Worm (Caenorhabditis elegans) whole organism, L1 larva: Measurements from ENCODE around the gene mboa-2.

Experiments used
- F16B12.6 ChIP-seq: fragments of 150-350 bp; optimal IDR thresholded peaks from 2 replicates; lab custom pipeline; 2014; ENCODE audit warnings: missing biosample characterization, missing genetic modification characterization
- Y116A8C.19 ChIP-seq: sonication (generic microtip); optimal IDR thresholded peaks from 2 replicates; lab custom pipeline; 2016; ENCODE audit warnings: missing compliant biosample characterization, missing genetic modification characterization, borderline replicate concordance
- aly-2 ChIP-seq: fragments of 150-350 bp; optimal IDR thresholded peaks from 2 replicates; lab custom pipeline; 2014; ENCODE audit warnings: missing biosample characterization, missing genetic modification characterization
- ceh-63 ChIP-seq: fragments of 200-800 bp; sonication (Bioruptor generic); optimal IDR thresholded peaks from 2 replicates; lab custom pipeline; 2018; ENCODE audit warnings: mild to moderate bottlenecking, missing genetic modification characterization, missing compliant biosample characterization
- ceh-82 ChIP-seq, 3 experiments: fragments of 150-350 bp in 1 of 3; sonication (generic microtip) in 2 of 3; optimal IDR thresholded peaks; 2 replicates each; lab custom pipeline; 2014 to 2017; ENCODE audit warnings: missing biosample characterization in 3 of 3, missing genetic modification characterization in 3 of 3
- ces-1 ChIP-seq: fragments of 150-350 bp; optimal IDR thresholded peaks from 2 replicates; lab custom pipeline; 2014; ENCODE audit warnings: missing biosample characterization, missing genetic modification reagents, missing genetic modification characterization
- dsc-1 ChIP-seq: sonication (generic microtip); optimal IDR thresholded peaks from 2 replicates; lab custom pipeline; 2016; ENCODE audit warnings: mild to moderate bottlenecking, missing genetic modification characterization, missing compliant biosample characterization
- efl-1 ChIP-seq, 4 experiments: fragments of 150-350 bp; optimal IDR thresholded peaks in 3 of 4; peaks in 1 of 4; 1 replicate in 1 of 4; 2 replicates in 3 of 4; lab custom pipeline; 2014; ENCODE audit warnings: missing biosample characterization in 2 of 4, missing genetic modification characterization in 2 of 4, missing genetic modification reagents in 2 of 4
- egl-13 ChIP-seq: sonication (generic microtip); optimal IDR thresholded peaks from 2 replicates; lab custom pipeline; 2016; ENCODE audit warnings: missing genotype, missing genetic modification reagents, missing genetic modification characterization, missing compliant biosample characterization
- egl-27 ChIP-seq, 2 experiments: fragments of 150-350 bp in 1 of 2; sonication (generic microtip); optimal IDR thresholded peaks; 3 replicates each; lab custom pipeline; 2017 to 2018; ENCODE audit warnings: missing biosample characterization in 2 of 2, missing genetic modification characterization in 2 of 2, missing genetic modification reagents in 2 of 2
- elt-2 ChIP-seq: sonication (generic microtip); optimal IDR thresholded peaks from 2 replicates; lab custom pipeline; 2016; ENCODE audit warnings: missing genetic modification characterization, mild to moderate bottlenecking, inconsistent platforms, missing compliant biosample characterization, missing genetic modification reagents
- elt-3 ChIP-seq, 6 experiments: fragments of 150-350 bp in 1 of 6; sonication (generic microtip); optimal IDR thresholded peaks; 2 replicates each; lab custom pipeline; 2017 to 2018; ENCODE audit warnings: missing biosample characterization in 6 of 6, missing genetic modification characterization in 6 of 6, inconsistent platforms in 1 of 6
- ets-5 ChIP-seq: fragments of 200-800 bp; sonication (Bioruptor generic); IDR thresholded peaks from 2 replicates; pipeline ENCODE4 v1.3.6; 2022; ENCODE audit warnings: missing genetic modification characterization, missing compliant biosample characterization
- fkh-10 ChIP-seq: sonication (generic microtip); optimal IDR thresholded peaks from 2 replicates; lab custom pipeline; 2017; ENCODE audit warnings: missing biosample characterization, missing genetic modification reagents, missing genetic modification characterization
- fos-1 ChIP-seq: fragments of 150-350 bp; optimal IDR thresholded peaks from 2 replicates; lab custom pipeline; 2014; ENCODE audit warnings: missing biosample characterization, missing genetic modification characterization
- irx-1 ChIP-seq: sonication (generic microtip); optimal IDR thresholded peaks from 2 replicates; lab custom pipeline; 2016; ENCODE audit warnings: missing genetic modification characterization, missing compliant biosample characterization
- jun-1 ChIP-seq: fragments of 150-350 bp; optimal IDR thresholded peaks from 2 replicates; lab custom pipeline; 2014; ENCODE audit warnings: missing biosample characterization, missing genetic modification reagents, missing genetic modification characterization
- lin-14 ChIP-seq: fragments of 200-800 bp; sonication (Bioruptor generic); optimal IDR thresholded peaks from 2 replicates; lab custom pipeline; 2018; ENCODE audit warnings: mild to moderate bottlenecking, missing genetic modification characterization, moderate library complexity, missing compliant biosample characterization
- lin-15B ChIP-seq: fragments of 150-350 bp; sonication (generic microtip); optimal IDR thresholded peaks from 3 replicates; lab custom pipeline; 2014; ENCODE audit warnings: missing biosample characterization, missing genetic modification characterization
- lin-35 ChIP-seq, 2 experiments: fragments of 150-350 bp; optimal IDR thresholded peaks; 2 replicates each; lab custom pipeline; 2014; ENCODE audit warnings: missing biosample characterization in 2 of 2, missing genetic modification characterization in 2 of 2, missing genetic modification reagents in 2 of 2
- lsy-2 ChIP-seq, 2 experiments: fragments of 150-350 bp; optimal IDR thresholded peaks; 2 replicates each; lab custom pipeline; 2014; ENCODE audit warnings: missing biosample characterization in 2 of 2, missing genetic modification characterization in 2 of 2
- mab-9 ChIP-seq: fragments of 200-800 bp; sonication (Bioruptor generic); IDR thresholded peaks from 2 replicates; pipeline ENCODE4 v1.3.6; 2022; ENCODE audit warnings: missing genetic modification reagents, missing genetic modification characterization, missing compliant biosample characterization
- nhr-11 ChIP-seq: fragments of 150-350 bp; optimal IDR thresholded peaks from 2 replicates; lab custom pipeline; 2014; ENCODE audit warnings: missing biosample characterization, missing genetic modification characterization
- nhr-20 ChIP-seq: sonication (generic microtip); optimal IDR thresholded peaks from 2 replicates; lab custom pipeline; 2016; ENCODE audit warnings: mild to moderate bottlenecking, missing genetic modification characterization, missing compliant biosample characterization
- nhr-28 ChIP-seq: fragments of 150-350 bp; optimal IDR thresholded peaks from 2 replicates; lab custom pipeline; 2014; ENCODE audit warnings: missing biosample characterization, missing genetic modification characterization
- nhr-47 ChIP-seq: sonication (generic microtip); optimal IDR thresholded peaks from 2 replicates; lab custom pipeline; 2016; ENCODE audit warnings: mild to moderate bottlenecking, missing genetic modification characterization, moderate library complexity, missing compliant biosample characterization
- nhr-77 ChIP-seq: fragments of 150-350 bp; optimal IDR thresholded peaks from 2 replicates; lab custom pipeline; 2014; ENCODE audit warnings: missing biosample characterization, missing genetic modification characterization
- nhr-90 ChIP-seq: sonication (generic microtip); optimal IDR thresholded peaks from 2 replicates; lab custom pipeline; 2016; ENCODE audit warnings: mild to moderate bottlenecking, missing genetic modification characterization, missing compliant biosample characterization; ENCODE audit not compliant: poor library complexity
- pag-3 ChIP-seq: sonication (generic microtip); optimal IDR thresholded peaks from 2 replicates; lab custom pipeline; 2017; ENCODE audit warnings: missing genetic modification characterization, mild to moderate bottlenecking, missing compliant biosample characterization, antibody characterized with exemption, borderline replicate concordance; ENCODE audit not compliant: insufficient read depth
- pqm-1 ChIP-seq: sonication (generic microtip); optimal IDR thresholded peaks from 3 replicates; lab custom pipeline; 2017; ENCODE audit warnings: missing biosample characterization, missing genetic modification characterization
- rnt-1 ChIP-seq: sonication (generic microtip); optimal IDR thresholded peaks from 2 replicates; lab custom pipeline; 2016; ENCODE audit warnings: mild to moderate bottlenecking, missing genetic modification characterization, moderate library complexity, missing compliant biosample characterization
- skn-1 ChIP-seq: fragments of 150-350 bp; optimal IDR thresholded peaks from 2 replicates; lab custom pipeline; 2014; ENCODE audit warnings: missing biosample characterization, missing genetic modification characterization
- sptf-1 ChIP-seq: fragments of 150-350 bp; optimal IDR thresholded peaks from 2 replicates; lab custom pipeline; 2014; ENCODE audit warnings: missing biosample characterization, missing genetic modification characterization
- unc-130 ChIP-seq: fragments of 150-350 bp; optimal IDR thresholded peaks from 2 replicates; lab custom pipeline; 2017; ENCODE audit warnings: missing biosample characterization, missing genetic modification characterization, inconsistent platforms
- unc-30 ChIP-seq: sonication (generic microtip); optimal IDR thresholded peaks from 2 replicates; lab custom pipeline; 2017; ENCODE audit warnings: missing biosample characterization, missing genetic modification characterization
- unc-98 ChIP-seq: fragments of 200-800 bp; sonication (Bioruptor generic); IDR thresholded peaks from 2 replicates; pipeline ENCODE4 v1.3.6; 2022; ENCODE audit warnings: missing genetic modification characterization, missing compliant biosample characterization
- vab-15 ChIP-seq: sonication (generic microtip); optimal IDR thresholded peaks from 2 replicates; lab custom pipeline; 2017; ENCODE audit warnings: missing genotype, mild to moderate bottlenecking, missing genetic modification characterization, missing compliant biosample characterization
- xbp-1 ChIP-seq: sonication (generic microtip); optimal IDR thresholded peaks from 2 replicates; lab custom pipeline; 2016; ENCODE audit warnings: missing genetic modification characterization, missing compliant biosample characterization
- zag-1 ChIP-seq: fragments of 150-350 bp; optimal IDR thresholded peaks from 2 replicates; lab custom pipeline; 2014; ENCODE audit warnings: missing biosample characterization, missing genetic modification characterization
- zip-4 ChIP-seq: fragments of 200-800 bp; sonication (Bioruptor generic); optimal IDR thresholded peaks from 2 replicates; lab custom pipeline; 2018; ENCODE audit warnings: mild to moderate bottlenecking, missing genetic modification characterization, moderate library complexity, missing compliant biosample characterization
- ztf-11 ChIP-seq, 2 experiments: sonication (generic microtip); optimal IDR thresholded peaks; 2 replicates each; lab custom pipeline; 2016 to 2017; ENCODE audit warnings: missing genetic modification characterization in 2 of 2, missing biosample characterization in 1 of 2, missing compliant biosample characterization in 1 of 2
- ztf-4 ChIP-seq: fragments of 150-350 bp; optimal IDR thresholded peaks from 2 replicates; lab custom pipeline; 2014; ENCODE audit warnings: missing biosample characterization, missing genetic modification characterization

The mboa-2 gene

ce11 chrV:11122466-11122865, at the start of gene mboa-2 (continued):
- TF ChIP-seq nhr-28 (tag; lab: Kevin White, UChicago): no peak
- TF ChIP-seq elt-3 (tag; optimal IDR thresholded peaks at IDR 0.05; lab: Kevin White, UChicago): no peak
- TF ChIP-seq lin-35 (GFP tag; optimal IDR thresholded peaks at IDR 0.05; lab: Kevin White, UChicago): peak in 1 of 2 experiments; percentile 13
- TF ChIP-seq sptf-1 (tag; lab: Kevin White, UChicago): no peak
- no peak for TF ChIP-seq lin-15B (tag; lab: Kevin White, UChicago)
- TF ChIP-seq lsy-2 (tag; optimal IDR thresholded peaks at IDR 0.05; lab: Kevin White, UChicago): peak; percentile 29 to 38
- no peak for TF ChIP-seq nhr-77
- no peak for TF ChIP-seq dsc-1 (tag; lab: Kevin White, UChicago)
- no peak for TF ChIP-seq ces-1 (GFP tag; lab: Kevin White, UChicago)
- no peak for TF ChIP-seq egl-27 (tag; optimal IDR thresholded peaks at IDR 0.05; lab: Kevin White, UChicago)
- no peak for TF ChIP-seq ets-5 (GFP tag; lab: Robert Waterston, UW)
- no peak for TF ChIP-seq F16B12.6 (tag; lab: Kevin White, UChicago)
- no peak for TF ChIP-seq nhr-11 (tag; lab: Kevin White, UChicago)
- no peak for TF ChIP-seq unc-130 (tag; lab: Kevin White, UChicago)
- TF ChIP-seq aly-2 (tag; lab: Kevin White, UChicago): peak; percentile 45
- no peak for TF ChIP-seq vab-15 (tag; lab: Kevin White, UChicago)
- no peak for TF ChIP-seq jun-1 (tag; lab: Kevin White, UChicago)
- TF ChIP-seq unc-98 (GFP tag; lab: Robert Waterston, UW): no peak
- TF ChIP-seq ceh-82 (tag; optimal IDR thresholded peaks at IDR 0.05; lab: Kevin White, UChicago): no peak
- TF ChIP-seq skn-1 (tag; lab: Kevin White, UChicago): no peak
- TF ChIP-seq ztf-4: peak; percentile 2
- peak; percentile 46 for TF ChIP-seq nhr-20 (tag; lab: Kevin White, UChicago)
- no peak for TF ChIP-seq efl-1 (optimal IDR thresholded peaks at IDR 0.05; lab: Kevin White, UChicago)
- peak in 1 of 2 experiments; percentile 64 for TF ChIP-seq efl-1 (GFP tag; optimal IDR thresholded peaks at IDR 0.05 in 1 of 2; lab: Kevin White, UChicago)
- TF ChIP-seq xbp-1 (tag; lab: Kevin White, UChicago): no peak
- peak; percentile 64 for TF ChIP-seq nhr-90
- TF ChIP-seq elt-2 (tag; lab: Kevin White, UChicago): peak; percentile 31
- TF ChIP-seq lin-14 (GFP tag; lab: Kevin White, UChicago): peak; percentile 21
- TF ChIP-seq nhr-47 (tag; lab: Kevin White, UChicago): peak; percentile 16
- TF ChIP-seq mab-9 (GFP tag; lab: Robert Waterston, UW): no peak
- no peak for TF ChIP-seq pqm-1
- TF ChIP-seq, all 84 proteins: peak for 19

DNA sequence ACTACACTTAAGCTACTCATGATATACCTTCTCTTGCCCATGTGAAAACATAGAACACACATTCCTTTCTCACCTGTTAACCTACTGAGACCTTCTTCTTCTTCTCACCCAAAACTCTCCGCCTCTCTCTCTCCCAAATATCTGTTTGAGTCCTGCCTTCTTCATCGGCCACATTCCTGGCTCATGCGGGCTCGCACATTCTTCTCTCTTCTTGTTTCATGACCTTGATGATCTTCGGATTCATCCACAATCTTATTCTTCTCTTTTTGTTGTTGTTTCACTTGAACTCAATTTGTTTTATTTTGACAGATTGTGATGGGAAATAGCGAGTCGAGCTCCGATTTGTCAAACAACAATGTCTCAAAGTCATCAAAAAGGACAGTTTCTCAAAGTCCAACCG, 49.6 kb upstream of the mboa-2 start, which contains the start of gene T19C4.5:
Gene T19C4.5 (plus strand): TSS at position 308 of the 400 bp plus-strand sequence.
- TF ChIP-seq fkh-10 (GFP tag; lab: Kevin White, UChicago): peak; percentile 11
- peak; percentile 8 for TF ChIP-seq rnt-1 (tag; lab: Kevin White, UChicago)
- no peak for TF ChIP-seq nhr-20 (tag; lab: Kevin White, UChicago)
- TF ChIP-seq lin-14 (GFP tag; lab: Kevin White, UChicago): no peak
- TF ChIP-seq zag-1 (tag; lab: Kevin White, UChicago): no peak
- TF ChIP-seq unc-30: no peak
- no peak for TF ChIP-seq zip-4 (GFP tag; lab: Kevin White, UChicago)
- no peak for TF ChIP-seq egl-13 (tag; lab: Kevin White, UChicago)
- no peak for TF ChIP-seq fos-1
- no peak for TF ChIP-seq efl-1 (optimal IDR thresholded peaks at IDR 0.05; lab: Kevin White, UChicago)
- peak in 1 of 2 experiments; percentile 92 for TF ChIP-seq efl-1 (GFP tag; optimal IDR thresholded peaks at IDR 0.05 in 1 of 2; lab: Kevin White, UChicago)

DNA sequence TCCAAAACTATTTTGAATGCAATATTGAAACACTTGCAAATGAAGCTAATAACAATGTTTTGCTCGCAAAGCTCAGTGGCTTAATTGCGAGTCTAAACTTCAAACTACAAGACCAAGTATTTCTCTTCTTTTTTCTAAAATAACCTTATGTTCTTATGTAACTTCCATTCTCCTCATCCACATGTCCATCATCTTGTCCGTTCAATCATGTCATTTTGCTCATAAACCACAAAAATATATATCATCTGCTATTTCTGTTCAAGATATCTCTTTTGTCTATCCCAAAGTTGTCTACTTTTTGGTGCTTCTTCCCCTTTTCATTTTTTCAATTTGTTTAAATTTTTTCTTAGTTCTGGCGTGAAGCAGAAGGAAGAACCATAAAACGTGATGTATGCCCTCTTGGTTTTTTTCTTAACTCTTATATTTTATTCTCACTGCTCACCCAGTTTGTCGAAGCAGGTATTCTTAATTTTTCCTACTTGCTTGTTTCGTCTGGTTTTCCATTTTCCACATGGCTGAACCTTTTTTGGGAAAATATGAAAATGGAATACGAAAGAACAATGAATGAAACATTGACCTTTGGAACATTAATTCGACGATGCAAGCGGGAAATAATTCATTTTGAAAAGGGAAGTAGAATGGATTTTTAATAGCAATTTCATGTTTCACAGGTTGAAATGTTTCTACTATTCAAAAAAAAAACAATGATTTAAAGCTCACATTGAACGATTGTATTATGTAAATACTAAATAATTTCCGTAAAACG, 48.5 kb upstream of the mboa-2 start:
- TF ChIP-seq irx-1 (tag; lab: Kevin White, UChicago): no peak
- TF ChIP-seq pag-3: no peak
- TF ChIP-seq ztf-11 (tag; optimal IDR thresholded peaks at IDR 0.05; lab: Kevin White, UChicago): no peak
- no peak for TF ChIP-seq nhr-11 (tag; lab: Kevin White, UChicago)
- no peak for TF ChIP-seq Y116A8C.19 (tag; lab: Kevin White, UChicago)
- no peak for TF ChIP-seq ceh-63
